Fruit fly (Drosophila melanogaster): ENCODE data around the gene ATPsynbetaL.

ATPsynbetaL gene

DNA sequence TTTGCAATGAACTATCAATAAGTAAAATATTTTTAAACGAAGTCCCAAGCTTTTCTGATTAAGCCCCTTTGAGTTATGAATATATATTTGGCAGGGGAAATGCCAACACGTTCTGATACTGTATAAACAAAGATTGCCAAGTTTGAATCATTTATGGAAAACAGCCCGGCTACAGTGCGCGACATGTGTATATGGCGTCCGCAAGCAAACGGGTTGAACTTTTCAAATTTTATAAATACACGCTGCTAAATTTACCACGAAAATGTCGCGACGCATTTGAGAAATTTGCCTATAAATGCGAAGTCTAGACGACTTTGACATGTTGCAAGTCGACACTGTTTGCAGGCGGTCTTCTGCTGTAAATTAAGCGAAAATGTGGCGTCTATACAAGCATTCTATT lies 49.5 kb upstream of the ATPsynbetaL start (continued):
- no peak for TF ChIP-seq Adf1 (GFP tag; IDR thresholded peaks at IDR 0.05)
- no peak for TF ChIP-seq CG1233 (GFP tag; optimal IDR thresholded peaks at IDR 0.05)
- TF ChIP-seq pan (optimal IDR thresholded peaks at IDR 0.05), result no peak
- TF ChIP-seq pan (GFP tag; optimal IDR thresholded peaks at IDR 0.05 in 1 of 2, IDR thresholded peaks at IDR 0.05 in 1 of 2), result peak in 1 of 2 experiments; percentile 56
- no peak for TF ChIP-seq tup (GFP tag; optimal IDR thresholded peaks at IDR 0.05)
- TF ChIP-seq CG13775 (GFP tag; optimal IDR thresholded peaks at IDR 0.05), result peak; percentile 26
- TF ChIP-seq Oaz (GFP tag; IDR thresholded peaks at IDR 0.05), result no peak
- peak; percentile 46; the same call in 1 of the 2 replicates for TF ChIP-seq MBD-R2 (GFP tag; IDR thresholded peaks at IDR 0.05)
- TF ChIP-seq NC2α (GFP tag; optimal IDR thresholded peaks at IDR 0.05), result no peak
- TF ChIP-seq CG14050 (GFP tag; IDR thresholded peaks at IDR 0.05), result peak; percentile 25; the same call in 1 of the 3 replicates
- no peak for TF ChIP-seq CG34224 (GFP tag; IDR thresholded peaks at IDR 0.05; ENCODE audit: partially characterized antibody)
- TF ChIP-seq toy (GFP tag; IDR thresholded peaks at IDR 0.05), result 0 out of 2 replicates have a peak, but pooled peaks have one; percentile 6
- TF ChIP-seq D19A (tag; optimal IDR thresholded peaks at IDR 0.05), result no peak
- TF ChIP-seq sisA (GFP tag; IDR thresholded peaks at IDR 0.05), result no peak
- no peak for TF ChIP-seq CG3995 (GFP tag; optimal IDR thresholded peaks at IDR 0.05)
- TF ChIP-seq Fer3 (tag; optimal IDR thresholded peaks at IDR 0.05), result peak; percentile 55
- TF ChIP-seq CoRest (tag; optimal IDR thresholded peaks at IDR 0.05), result peak; percentile 43
- peak; percentile 17; the same call in 1 of the 2 replicates for TF ChIP-seq cas (GFP tag; IDR thresholded peaks at IDR 0.05)
- peak; percentile 61 for TF ChIP-seq nom (GFP tag; optimal IDR thresholded peaks at IDR 0.05)
- TF ChIP-seq CG6254 (GFP tag; optimal IDR thresholded peaks at IDR 0.05), result no peak
- TF ChIP-seq Ada2b (GFP tag; IDR thresholded peaks at IDR 0.05), result peak; percentile 47
- no peak for TF ChIP-seq TFAM (GFP tag; optimal IDR thresholded peaks at IDR 0.05)
- TF ChIP-seq CG6765 (GFP tag; optimal IDR thresholded peaks at IDR 0.05), result no peak
- TF ChIP-seq Hr78 (GFP tag; optimal IDR thresholded peaks at IDR 0.05), result no peak
- no peak for TF ChIP-seq Sox100B (GFP tag; optimal IDR thresholded peaks at IDR 0.05)
- TF ChIP-seq CG1602 (GFP tag; optimal IDR thresholded peaks at IDR 0.05), result no peak
- TF ChIP-seq CG4328 (GFP tag; optimal IDR thresholded peaks at IDR 0.05), result peak; percentile 17
- no peak for TF ChIP-seq dmrt11E (tag; optimal IDR thresholded peaks at IDR 0.05)
- TF ChIP-seq CG18262 (tag; optimal IDR thresholded peaks at IDR 0.05), result no peak
- no peak for TF ChIP-seq seq (GFP tag; IDR thresholded peaks at IDR 0.05)
- TF ChIP-seq nerfin-1 (tag; optimal IDR thresholded peaks at IDR 0.05), result no peak
- no peak for TF ChIP-seq jigr1 (GFP tag; IDR thresholded peaks at IDR 0.05)
- no peak for TF ChIP-seq Lim3 (GFP tag; IDR thresholded peaks at IDR 0.05)
- peak; percentile 60 for TF ChIP-seq CG13424 (tag; optimal IDR thresholded peaks at IDR 0.05)
- TF ChIP-seq HLHmδ (GFP tag; optimal IDR thresholded peaks at IDR 0.05), result no peak
- no peak for TF ChIP-seq klu (GFP tag; IDR thresholded peaks at IDR 0.05)
- no peak for TF ChIP-seq CG33213 (GFP tag; optimal IDR thresholded peaks at IDR 0.05)
- no peak for TF ChIP-seq CG8478 (optimal IDR thresholded peaks at IDR 0.05)
- TF ChIP-seq CG9215 (GFP tag; IDR thresholded peaks at IDR 0.05), result peak; percentile 39; the same call in 1 of the 2 replicates
- no peak for TF ChIP-seq CG8388 (GFP tag; optimal IDR thresholded peaks at IDR 0.05)
- TF ChIP-seq CG10274 (GFP tag; optimal IDR thresholded peaks at IDR 0.05), result peak; percentile 12

All from whole organism, embryonic.